Worm (Caenorhabditis elegans) whole organism, L1 larva: ENCODE results near the gene eef-1B.1.

Experiments used
- C04F5.9 ChIP-seq: sonication (generic microtip); optimal IDR thresholded peaks from 2 replicates; lab custom pipeline; 2016; ENCODE audit warnings: missing genetic modification characterization, missing compliant biosample characterization
- C16A3.4 ChIP-seq: fragments of 150-350 bp; optimal IDR thresholded peaks from 2 replicates; lab custom pipeline; 2014; ENCODE audit warnings: missing biosample characterization, missing genetic modification characterization
- C34B4.2 ChIP-seq: sonication (generic microtip); optimal IDR thresholded peaks from 2 replicates; lab custom pipeline; 2017; ENCODE audit warnings: mild to moderate bottlenecking, missing genetic modification characterization, missing compliant biosample characterization
- F16B12.6 ChIP-seq: fragments of 150-350 bp; optimal IDR thresholded peaks from 2 replicates; lab custom pipeline; 2014; ENCODE audit warnings: missing biosample characterization, missing genetic modification characterization
- Y116A8C.19 ChIP-seq: sonication (generic microtip); optimal IDR thresholded peaks from 2 replicates; lab custom pipeline; 2016; ENCODE audit warnings: missing compliant biosample characterization, missing genetic modification characterization, borderline replicate concordance
- aha-1 ChIP-seq: fragments of 150-350 bp; optimal IDR thresholded peaks from 2 replicates; lab custom pipeline; 2014; ENCODE audit warnings: missing biosample characterization, missing genetic modification characterization
- blmp-1 ChIP-seq: fragments of 150-350 bp; optimal IDR thresholded peaks from 2 replicates; lab custom pipeline; 2014; ENCODE audit warnings: missing biosample characterization, missing genetic modification characterization
- ceh-8 ChIP-seq: fragments of 200-800 bp; sonication (Bioruptor generic); optimal IDR thresholded peaks from 2 replicates; lab custom pipeline; 2018; ENCODE audit warnings: mild to moderate bottlenecking, missing genetic modification characterization, moderate library complexity, missing compliant biosample characterization
- ceh-82 ChIP-seq, 3 experiments: fragments of 150-350 bp in 1 of 3; sonication (generic microtip) in 2 of 3; optimal IDR thresholded peaks; 2 replicates each; lab custom pipeline; 2014 to 2017; ENCODE audit warnings: missing biosample characterization in 3 of 3, missing genetic modification characterization in 3 of 3
- ceh-88 ChIP-seq: fragments of 200-800 bp; sonication (Bioruptor generic); IDR thresholded peaks from 2 replicates; pipeline ENCODE4 v1.3.6; 2022; ENCODE audit warnings: missing genetic modification characterization, missing compliant biosample characterization
- ces-1 ChIP-seq: fragments of 150-350 bp; optimal IDR thresholded peaks from 2 replicates; lab custom pipeline; 2014; ENCODE audit warnings: missing biosample characterization, missing genetic modification reagents, missing genetic modification characterization
- egl-13 ChIP-seq: sonication (generic microtip); optimal IDR thresholded peaks from 2 replicates; lab custom pipeline; 2016; ENCODE audit warnings: missing genotype, missing genetic modification reagents, missing genetic modification characterization, missing compliant biosample characterization
- elt-3 ChIP-seq, 6 experiments: fragments of 150-350 bp in 1 of 6; sonication (generic microtip); optimal IDR thresholded peaks; 2 replicates each; lab custom pipeline; 2017 to 2018; ENCODE audit warnings: missing biosample characterization in 6 of 6, missing genetic modification characterization in 6 of 6, inconsistent platforms in 1 of 6
- fkh-10 ChIP-seq: sonication (generic microtip); optimal IDR thresholded peaks from 2 replicates; lab custom pipeline; 2017; ENCODE audit warnings: missing biosample characterization, missing genetic modification reagents, missing genetic modification characterization
- fkh-4 ChIP-seq: sonication (generic microtip); optimal IDR thresholded peaks from 2 replicates; lab custom pipeline; 2016; ENCODE audit warnings: missing compliant biosample characterization, missing genetic modification characterization, borderline replicate concordance
- fkh-8 ChIP-seq: sonication (generic microtip); optimal IDR thresholded peaks from 2 replicates; lab custom pipeline; 2016; ENCODE audit warnings: mild to moderate bottlenecking, missing genetic modification characterization, missing compliant biosample characterization
- fos-1 ChIP-seq: fragments of 150-350 bp; optimal IDR thresholded peaks from 2 replicates; lab custom pipeline; 2014; ENCODE audit warnings: missing biosample characterization, missing genetic modification characterization
- grh-1 ChIP-seq: fragments of 200-800 bp; sonication (Bioruptor generic); IDR thresholded peaks from 2 replicates; pipeline ENCODE4 v1.3.6; 2022; ENCODE audit warnings: missing genetic modification reagents, missing genetic modification characterization, missing compliant biosample characterization
- hlh-17 ChIP-seq: fragments of 200-800 bp; sonication (Bioruptor generic); optimal IDR thresholded peaks from 2 replicates; lab custom pipeline; 2018; ENCODE audit warnings: missing genetic modification characterization, mild to moderate bottlenecking, missing compliant biosample characterization, moderate library complexity, borderline replicate concordance
- hlh-4 ChIP-seq: sonication (generic microtip); optimal IDR thresholded peaks from 2 replicates; lab custom pipeline; 2016; ENCODE audit warnings: mild to moderate bottlenecking, missing genetic modification characterization, missing compliant biosample characterization
- jun-1 ChIP-seq: fragments of 150-350 bp; optimal IDR thresholded peaks from 2 replicates; lab custom pipeline; 2014; ENCODE audit warnings: missing biosample characterization, missing genetic modification reagents, missing genetic modification characterization
- lin-15B ChIP-seq: fragments of 150-350 bp; sonication (generic microtip); optimal IDR thresholded peaks from 3 replicates; lab custom pipeline; 2014; ENCODE audit warnings: missing biosample characterization, missing genetic modification characterization
- lin-35 ChIP-seq, 2 experiments: fragments of 150-350 bp; optimal IDR thresholded peaks; 2 replicates each; lab custom pipeline; 2014; ENCODE audit warnings: missing biosample characterization in 2 of 2, missing genetic modification characterization in 2 of 2, missing genetic modification reagents in 2 of 2
- lin-39 ChIP-seq: fragments of 150-350 bp; optimal IDR thresholded peaks from 2 replicates; lab custom pipeline; 2014; ENCODE audit warnings: missing biosample characterization, missing genetic modification reagents, missing genetic modification characterization
- lir-3 ChIP-seq: sonication (generic microtip); optimal IDR thresholded peaks from 2 replicates; lab custom pipeline; 2016; ENCODE audit warnings: mild to moderate bottlenecking, missing genetic modification characterization, moderate library complexity, missing compliant biosample characterization; ENCODE audit not compliant: poor library complexity
- mef-2 ChIP-seq: fragments of 150-350 bp; optimal IDR thresholded peaks from 2 replicates; lab custom pipeline; 2014; ENCODE audit warnings: missing biosample characterization, missing genetic modification characterization
- nhr-20 ChIP-seq: sonication (generic microtip); optimal IDR thresholded peaks from 2 replicates; lab custom pipeline; 2016; ENCODE audit warnings: mild to moderate bottlenecking, missing genetic modification characterization, missing compliant biosample characterization
- nhr-76 ChIP-seq: sonication (generic microtip); optimal IDR thresholded peaks from 2 replicates; lab custom pipeline; 2017; ENCODE audit warnings: missing biosample characterization, missing genetic modification characterization
- nhr-84 ChIP-seq: sonication (generic microtip); optimal IDR thresholded peaks from 2 replicates; lab custom pipeline; 2017; ENCODE audit warnings: missing biosample characterization, missing genetic modification characterization
- nhr-90 ChIP-seq: sonication (generic microtip); optimal IDR thresholded peaks from 2 replicates; lab custom pipeline; 2016; ENCODE audit warnings: mild to moderate bottlenecking, missing genetic modification characterization, missing compliant biosample characterization; ENCODE audit not compliant: poor library complexity
- pqm-1 ChIP-seq: sonication (generic microtip); optimal IDR thresholded peaks from 3 replicates; lab custom pipeline; 2017; ENCODE audit warnings: missing biosample characterization, missing genetic modification characterization
- rnt-1 ChIP-seq: sonication (generic microtip); optimal IDR thresholded peaks from 2 replicates; lab custom pipeline; 2016; ENCODE audit warnings: mild to moderate bottlenecking, missing genetic modification characterization, moderate library complexity, missing compliant biosample characterization
- skn-1 ChIP-seq: fragments of 150-350 bp; optimal IDR thresholded peaks from 2 replicates; lab custom pipeline; 2014; ENCODE audit warnings: missing biosample characterization, missing genetic modification characterization
- snu-23 ChIP-seq: sonication (generic microtip); optimal IDR thresholded peaks from 2 replicates; lab custom pipeline; 2016; ENCODE audit warnings: missing genetic modification characterization, missing compliant biosample characterization
- sox-4 ChIP-seq: sonication (generic microtip); optimal IDR thresholded peaks from 2 replicates; lab custom pipeline; 2016; ENCODE audit warnings: missing genetic modification characterization, missing compliant biosample characterization
- sptf-1 ChIP-seq: fragments of 150-350 bp; optimal IDR thresholded peaks from 2 replicates; lab custom pipeline; 2014; ENCODE audit warnings: missing biosample characterization, missing genetic modification characterization
- swsn-7 ChIP-seq: sonication (generic microtip); optimal IDR thresholded peaks from 2 replicates; lab custom pipeline; 2016; ENCODE audit warnings: missing genetic modification characterization, missing compliant biosample characterization
- tlp-1 ChIP-seq: fragments of 150-350 bp; optimal IDR thresholded peaks from 2 replicates; lab custom pipeline; 2014; ENCODE audit warnings: missing biosample characterization, missing genetic modification characterization
- unc-130 ChIP-seq: fragments of 150-350 bp; optimal IDR thresholded peaks from 2 replicates; lab custom pipeline; 2017; ENCODE audit warnings: missing biosample characterization, missing genetic modification characterization, inconsistent platforms
- unc-30 ChIP-seq: sonication (generic microtip); optimal IDR thresholded peaks from 2 replicates; lab custom pipeline; 2017; ENCODE audit warnings: missing biosample characterization, missing genetic modification characterization
- unc-62 ChIP-seq: fragments of 150-350 bp; optimal IDR thresholded peaks from 2 replicates; lab custom pipeline; 2014; ENCODE audit warnings: missing biosample characterization, missing genetic modification reagents, missing genetic modification characterization
- unc-98 ChIP-seq: fragments of 200-800 bp; sonication (Bioruptor generic); IDR thresholded peaks from 2 replicates; pipeline ENCODE4 v1.3.6; 2022; ENCODE audit warnings: missing genetic modification characterization, missing compliant biosample characterization
- xbp-1 ChIP-seq: sonication (generic microtip); optimal IDR thresholded peaks from 2 replicates; lab custom pipeline; 2016; ENCODE audit warnings: missing genetic modification characterization, missing compliant biosample characterization
- zag-1 ChIP-seq: fragments of 150-350 bp; optimal IDR thresholded peaks from 2 replicates; lab custom pipeline; 2014; ENCODE audit warnings: missing biosample characterization, missing genetic modification characterization
- zip-4 ChIP-seq: fragments of 200-800 bp; sonication (Bioruptor generic); optimal IDR thresholded peaks from 2 replicates; lab custom pipeline; 2018; ENCODE audit warnings: mild to moderate bottlenecking, missing genetic modification characterization, moderate library complexity, missing compliant biosample characterization
- ztf-4 ChIP-seq: fragments of 150-350 bp; optimal IDR thresholded peaks from 2 replicates; lab custom pipeline; 2014; ENCODE audit warnings: missing biosample characterization, missing genetic modification characterization

The eef-1B.1 gene

ce11 chrIII:8009769-8010168 is 36.6 kb upstream of the eef-1B.1 start, which contains the start of gene cit-1.1 (continued):
- TF ChIP-seq unc-98 (GFP tag; lab: Robert Waterston, UW) (no peak), nhr-84 (tag; lab: Kevin White, UChicago) (no peak), ces-1 (GFP tag; lab: Kevin White, UChicago) (no peak), fkh-4 (tag; lab: Kevin White, UChicago) (no peak), zip-4 (GFP tag; lab: Kevin White, UChicago) (no peak), grh-1 (no peak), xbp-1 (no peak), sox-4 (tag; lab: Kevin White, UChicago) (no peak), zag-1 (tag; lab: Kevin White, UChicago) (no peak), nhr-90 (no peak), egl-13 (tag; lab: Kevin White, UChicago) (no peak), swsn-7 (tag; lab: Kevin White, UChicago) (no peak), pqm-1 (tag; lab: Kevin White, UChicago) (no peak), mef-2 (no peak), lir-3 (tag; lab: Kevin White, UChicago) (no peak), F16B12.6 (tag; lab: Kevin White, UChicago) (no peak), skn-1 (tag; lab: Kevin White, UChicago) (peak; percentile 32), nhr-76 (tag; lab: Kevin White, UChicago) (no peak), ceh-88 (GFP tag; lab: Robert Waterston, UW) (no peak), C04F5.9 (tag; lab: Kevin White, UChicago) (no peak), unc-130 (tag; lab: Kevin White, UChicago) (no peak), jun-1 (tag; lab: Kevin White, UChicago) (no peak), unc-30 (tag; lab: Kevin White, UChicago) (no peak), ceh-8 (GFP tag; lab: Kevin White, UChicago) (no peak), fos-1 (no peak), ceh-82 (tag; optimal IDR thresholded peaks at IDR 0.05; lab: Kevin White, UChicago) (peak in 2 of 3 experiments; percentile 7 to 18), ztf-4 (tag; lab: Kevin White, UChicago) (no peak), lin-35 (GFP tag; optimal IDR thresholded peaks at IDR 0.05; lab: Kevin White, UChicago) (peak; percentile 32 to 37), lin-15B (tag; lab: Kevin White, UChicago) (peak; percentile 38), unc-62 (GFP tag; lab: Kevin White, UChicago) (no peak), C34B4.2 (no peak), hlh-17 (GFP tag; lab: Kevin White, UChicago) (no peak), fkh-8 (tag; lab: Kevin White, UChicago) (no peak), hlh-4 (tag; lab: Kevin White, UChicago) (no peak), sptf-1 (no peak), elt-3 (tag; optimal IDR thresholded peaks at IDR 0.05; lab: Kevin White, UChicago) (no peak), fkh-10 (no peak), nhr-20 (tag; lab: Kevin White, UChicago) (no peak), blmp-1 (tag; lab: Kevin White, UChicago) (no peak), lin-39 (tag; lab: Kevin White, UChicago) (no peak), Y116A8C.19 (tag; lab: Kevin White, UChicago) (no peak), C16A3.4 (tag; lab: Kevin White, UChicago) (peak; percentile 37), snu-23 (GFP tag; lab: Kevin White, UChicago) (no peak), rnt-1 (tag; lab: Kevin White, UChicago) (no peak), aha-1 (tag; lab: Kevin White, UChicago) (no peak), tlp-1 (tag; lab: Kevin White, UChicago) (no peak)
